Worm (Caenorhabditis elegans) whole organism, L4 larva: ENCODE data around the gene F19B2.5.

Experiments used
- aly-2 ChIP-seq: sonication (generic microtip); optimal IDR thresholded peaks from 2 replicates; lab custom pipeline; 2018; ENCODE audit warnings: missing biosample characterization, missing genetic modification characterization
- ceh-28 ChIP-seq: fragments of 150-350 bp; optimal IDR thresholded peaks from 2 replicates; lab custom pipeline; 2014; ENCODE audit warnings: missing biosample characterization, missing genetic modification reagents, missing genetic modification characterization
- ceh-82 ChIP-seq: sonication (generic microtip); optimal IDR thresholded peaks from 2 replicates; lab custom pipeline; 2017; ENCODE audit warnings: missing biosample characterization, missing genetic modification characterization
- lin-39 ChIP-seq: fragments of 150-350 bp; optimal IDR thresholded peaks from 2 replicates; lab custom pipeline; 2014; ENCODE audit warnings: missing biosample characterization, missing genetic modification reagents, missing genetic modification characterization
- mep-1 ChIP-seq: fragments of 150-350 bp; sonication (generic microtip); optimal IDR thresholded peaks from 3 replicates; lab custom pipeline; 2014; ENCODE audit warnings: missing biosample characterization, missing genetic modification characterization
- nhr-10 ChIP-seq: fragments of 150-350 bp; optimal IDR thresholded peaks from 2 replicates; lab custom pipeline; 2014; ENCODE audit warnings: missing biosample characterization, missing genetic modification characterization
- nhr-237 ChIP-seq: sonication (generic microtip); optimal IDR thresholded peaks from 2 replicates; lab custom pipeline; 2017; ENCODE audit warnings: missing biosample characterization, missing genetic modification characterization
- pha-4 ChIP-seq, 2 experiments: fragments of 150-350 bp in 1 of 2; fragments of 200-800 bp in 1 of 2; sonication (Bioruptor generic) in 1 of 2; IDR thresholded peaks in 1 of 2; optimal IDR thresholded peaks in 1 of 2; 2 replicates each; pipeline versions ENCODE4 v1.3.6 to Lab custom; 2014 to 2022; ENCODE audit warnings: missing genetic modification characterization in 2 of 2, missing genetic modification reagents in 2 of 2, missing biosample characterization in 1 of 2, missing compliant biosample characterization in 1 of 2
- pqm-1 ChIP-seq: sonication (generic microtip); optimal IDR thresholded peaks from 2 replicates; lab custom pipeline; 2017; ENCODE audit warnings: missing biosample characterization, missing genetic modification characterization
- ztf-11 ChIP-seq: fragments of 150-350 bp; optimal IDR thresholded peaks from 2 replicates; lab custom pipeline; 2014; ENCODE audit warnings: missing biosample characterization, missing genetic modification characterization

ce11 chrV:20123616-20124015 is 40.3 kb downstream of the F19B2.5 start:
- no peak for TF ChIP-seq nhr-237
- no peak for TF ChIP-seq pha-4 (GFP tag; IDR thresholded peaks at IDR 0.05; lab: Robert Waterston, UW)
- TF ChIP-seq pha-4 (tag; optimal IDR thresholded peaks at IDR 0.05; lab: Kevin White, UChicago), result no peak
- TF ChIP-seq mep-1, result no peak
- no peak for TF ChIP-seq lin-39 (tag; lab: Kevin White, UChicago)
- no peak for TF ChIP-seq ceh-28 (tag; lab: Kevin White, UChicago)
- no peak for TF ChIP-seq aly-2 (tag; lab: Kevin White, UChicago)
- TF ChIP-seq ztf-11 (tag; lab: Kevin White, UChicago), result no peak
- TF ChIP-seq ceh-82 (tag; lab: Kevin White, UChicago), result no peak
- TF ChIP-seq nhr-10, result no peak
- no peak for TF ChIP-seq pqm-1 (tag; lab: Kevin White, UChicago)
